Worm (Caenorhabditis elegans) whole organism, late embryonic: ENCODE data around the gene F08F1.9.

Experiments
- F13H6.1 ChIP-seq: sonication (generic microtip); optimal IDR thresholded peaks from 2 replicates; lab custom pipeline; 2016; ENCODE audit warnings: missing genetic modification characterization, missing compliant biosample characterization
- ama-1 ChIP-seq: fragments of 150-350 bp; optimal IDR thresholded peaks from 2 replicates; lab custom pipeline; 2014
- ceh-2 ChIP-seq: sonication (generic microtip); optimal IDR thresholded peaks from 2 replicates; lab custom pipeline; 2016; ENCODE audit warnings: missing genotype, missing genetic modification characterization, missing compliant biosample characterization
- ceh-48 ChIP-seq: sonication (generic microtip); optimal IDR thresholded peaks from 2 replicates; lab custom pipeline; 2016; ENCODE audit warnings: missing genetic modification characterization, inconsistent platforms, missing compliant biosample characterization
- fkh-10 ChIP-seq: fragments of 150-350 bp; optimal IDR thresholded peaks from 2 replicates; lab custom pipeline; 2014; ENCODE audit warnings: missing biosample characterization, missing genetic modification reagents, missing genetic modification characterization
- npax-4 ChIP-seq: sonication (generic microtip); optimal IDR thresholded peaks from 2 replicates; lab custom pipeline; 2016; ENCODE audit warnings: missing genetic modification characterization, missing compliant biosample characterization
- pha-4 ChIP-seq: fragments of 150-350 bp; optimal IDR thresholded peaks from 2 replicates; lab custom pipeline; 2018; ENCODE audit warnings: missing biosample characterization, missing genetic modification reagents, missing genetic modification characterization
- pqm-1 ChIP-seq: sonication (generic microtip); optimal IDR thresholded peaks from 2 replicates; lab custom pipeline; 2016; ENCODE audit warnings: missing genetic modification characterization, missing compliant biosample characterization
- rnt-1 ChIP-seq: sonication (generic microtip); optimal IDR thresholded peaks from 2 replicates; lab custom pipeline; 2016; ENCODE audit warnings: missing genetic modification characterization, missing compliant biosample characterization
- tbx-2 ChIP-seq: sonication (generic microtip); optimal IDR thresholded peaks from 2 replicates; lab custom pipeline; 2016; ENCODE audit warnings: missing genetic modification characterization, missing compliant biosample characterization
- zip-5 ChIP-seq: sonication (generic microtip); optimal IDR thresholded peaks from 2 replicates; lab custom pipeline; 2016; ENCODE audit warnings: missing genetic modification characterization, missing compliant biosample characterization

DNA sequence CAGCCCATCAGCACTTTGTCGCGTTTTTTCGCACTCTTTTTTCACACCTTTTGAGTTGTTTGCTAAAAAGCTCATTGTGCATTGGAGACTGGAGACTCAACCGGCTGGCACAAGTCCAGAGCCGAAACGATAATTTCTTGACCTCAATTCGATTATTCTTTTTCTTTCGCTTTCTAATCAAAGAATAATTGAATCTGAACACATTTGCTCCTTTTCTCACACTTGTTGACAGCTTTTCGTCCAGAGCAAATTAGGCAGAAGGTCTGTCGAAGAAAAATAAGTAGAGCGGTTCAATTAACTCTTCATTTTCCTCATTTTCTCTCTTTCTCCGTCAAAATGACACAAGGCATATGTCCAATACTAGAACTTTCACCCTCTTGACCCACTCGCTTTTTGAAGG is 34.3 kb upstream of the F08F1.9 start:
- TF ChIP-seq F13H6.1 (tag; lab: Kevin White, UChicago) (no peak), ama-1 (lab: Kevin White, UChicago) (no peak), ceh-48 (no peak), zip-5 (tag; lab: Kevin White, UChicago) (no peak), npax-4 (no peak), pqm-1 (no peak), fkh-10 (GFP tag; lab: Kevin White, UChicago) (no peak), ceh-2 (no peak), rnt-1 (tag; lab: Kevin White, UChicago) (no peak), pha-4 (tag; lab: Kevin White, UChicago) (no peak), tbx-2 (tag; lab: Kevin White, UChicago) (no peak)
